Worm (Caenorhabditis elegans): ENCODE measurements around the gene F53G2.2.

DNA sequence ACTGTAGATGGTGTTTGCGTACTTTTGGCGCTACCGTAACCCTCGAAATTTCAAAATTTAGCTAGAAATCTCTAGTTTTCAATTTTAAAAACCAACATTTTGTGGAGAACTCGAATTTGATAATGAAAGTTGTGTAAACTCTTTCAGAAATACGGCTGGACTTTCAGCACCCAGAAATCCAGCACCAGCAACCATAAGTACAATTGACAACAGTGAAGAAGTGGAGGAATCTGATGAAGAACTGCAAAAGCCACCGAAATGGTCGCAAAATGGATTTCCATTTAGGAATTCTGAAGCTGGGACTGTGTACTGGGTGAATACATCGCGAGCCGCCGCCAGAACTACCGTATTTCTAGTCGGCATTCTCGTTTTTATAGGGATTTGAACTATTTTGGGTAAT, 1.8 kb downstream of the F53G2.2 start, which contains the start of gene F53G2.13:
- TF ChIP-seq W03F9.2 (tag; optimal IDR thresholded peaks at IDR 0.05) (no peak), dao-5 (tag; optimal IDR thresholded peaks at IDR 0.05) (no peak)

All from whole organism, L4/young adult.